Worm (Caenorhabditis elegans) whole organism, L1 larva: ENCODE data around the gene T07E3.2.

Source experiments
- C04F5.9 ChIP-seq: sonication (generic microtip); optimal IDR thresholded peaks from 2 replicates; lab custom pipeline; 2016; ENCODE audit warnings: missing genetic modification characterization, missing compliant biosample characterization
- efl-3 ChIP-seq: fragments of 200-800 bp; sonication (Bioruptor generic); optimal IDR thresholded peaks from 2 replicates; lab custom pipeline; 2018; ENCODE audit warnings: mild to moderate bottlenecking, missing genetic modification characterization, missing compliant biosample characterization
- elt-2 ChIP-seq: sonication (generic microtip); optimal IDR thresholded peaks from 2 replicates; lab custom pipeline; 2016; ENCODE audit warnings: missing genetic modification characterization, mild to moderate bottlenecking, inconsistent platforms, missing compliant biosample characterization, missing genetic modification reagents
- fkh-10 ChIP-seq: sonication (generic microtip); optimal IDR thresholded peaks from 2 replicates; lab custom pipeline; 2017; ENCODE audit warnings: missing biosample characterization, missing genetic modification reagents, missing genetic modification characterization
- irx-1 ChIP-seq: sonication (generic microtip); optimal IDR thresholded peaks from 2 replicates; lab custom pipeline; 2016; ENCODE audit warnings: missing genetic modification characterization, missing compliant biosample characterization
- mep-1 ChIP-seq: fragments of 150-350 bp; optimal IDR thresholded peaks from 2 replicates; lab custom pipeline; 2014; ENCODE audit warnings: missing biosample characterization, missing genetic modification characterization
- nhr-20 ChIP-seq: sonication (generic microtip); optimal IDR thresholded peaks from 2 replicates; lab custom pipeline; 2016; ENCODE audit warnings: mild to moderate bottlenecking, missing genetic modification characterization, missing compliant biosample characterization

DNA sequence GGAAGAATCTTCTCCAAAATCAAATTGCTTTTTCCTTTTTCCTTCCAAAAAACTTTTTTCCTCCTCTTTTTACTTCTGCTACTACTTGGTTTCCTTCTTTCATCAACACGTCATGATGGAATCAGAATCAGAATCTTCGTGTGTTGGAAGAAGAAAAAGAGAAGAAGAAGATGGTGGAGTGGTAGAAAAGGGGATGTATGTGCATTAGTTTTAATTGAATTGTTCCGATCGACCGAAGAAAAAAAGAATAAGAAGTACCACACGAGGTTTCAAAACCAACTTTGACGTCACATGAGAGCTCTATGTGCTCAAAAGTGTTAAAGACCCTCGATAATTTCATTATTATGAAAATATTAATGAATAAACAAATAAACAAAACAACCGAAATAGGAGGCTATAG, 8.3 kb downstream of the T07E3.2 start:
- TF ChIP-seq irx-1 (tag; lab: Kevin White, UChicago) (no peak), fkh-10 (GFP tag; lab: Kevin White, UChicago) (no peak), elt-2 (no peak), efl-3 (GFP tag; lab: Kevin White, UChicago) (no peak), C04F5.9 (no peak), nhr-20 (tag; lab: Kevin White, UChicago) (no peak), mep-1 (tag; lab: Kevin White, UChicago) (no peak)
